Fruit fly (Drosophila melanogaster) Kc167 (cell line): ENCODE measurements around the gene Srp9.

Experiments used
- Myc ChIP-seq: fragments of >200 bp; optimal IDR thresholded peaks from 2 replicates; lab custom pipeline; 2017; ENCODE audit warnings: missing external identifiers
- Sin3A ChIP-seq: fragments of >200 bp; optimal IDR thresholded peaks from 2 replicates; lab custom pipeline; 2018; ENCODE audit warnings: missing external identifiers
- h ChIP-seq: fragments of >200 bp; optimal IDR thresholded peaks from 3 replicates; lab custom pipeline; 2018; ENCODE audit warnings: missing external identifiers
- insv ChIP-seq: fragments of >200 bp; optimal IDR thresholded peaks from 3 replicates; lab custom pipeline; 2018; ENCODE audit warnings: missing external identifiers
- psq ChIP-seq: fragments of >200 bp; optimal IDR thresholded peaks from 2 replicates; lab custom pipeline; 2017; ENCODE audit warnings: missing external identifiers
- ttk ChIP-seq: sonication (Bioruptor generic); optimal IDR thresholded peaks from 2 replicates; lab custom pipeline; 2017; ENCODE audit warnings: missing external identifiers

- no peak for TF ChIP-seq Myc (lab: Kevin White, UChicago)
- no peak for TF ChIP-seq psq
- no peak for TF ChIP-seq ttk
- no peak for TF ChIP-seq Sin3A
- TF ChIP-seq h (lab: Kevin White, UChicago): no peak
- TF ChIP-seq insv (lab: Kevin White, UChicago): no peak
Measured at dm6 chr3L:7967203-7967602, 31.0 kb downstream of the Srp9 start.
